Fruit fly (Drosophila melanogaster) whole organism, larva: ENCODE results near the gene Piezo.

ENCODE experiments used
- noc ChIP-seq: fragments of 200-800 bp; sonication (Bioruptor generic); optimal IDR thresholded peaks from 3 replicates; lab custom pipeline; 2019; ENCODE audit warnings: missing biosample characterization, mild to moderate bottlenecking, missing genetic modification characterization, moderate library complexity

Piezo gene

dm6 chr2L:8156682-8157081, 6.2 kb upstream of the Piezo start:
- peak; percentile 73 for TF ChIP-seq noc (tag; lab: Kevin White, UChicago)

- no peak for TF ChIP-seq noc (tag; lab: Kevin White, UChicago)
Observed at dm6 chr2L:8157166-8157565, 5.7 kb upstream of the Piezo start.

dm6 chr2L:8159498-8159897, 3.4 kb upstream of the Piezo start, which contains the start of the genes PAPLA1 and Rbsn-5:
Gene PAPLA1 (minus strand): TSS chr2L:8159638.
Gene Rbsn-5 (plus strand): TSS chr2L:8159832.
- TF ChIP-seq noc (tag; lab: Kevin White, UChicago): peak; percentile 93

- no peak for TF ChIP-seq noc (tag; lab: Kevin White, UChicago)
Observed at dm6 chr2L:8161994-8162306, 923 bp upstream of the Piezo start.

- peak; percentile 98 for TF ChIP-seq noc (tag; lab: Kevin White, UChicago)
Observed at dm6 chr2L:8162307-8163024, 407 bp upstream of the Piezo start, which contains the start of gene Acbp1. Gene Acbp1 (minus strand): TSS chr2L:8162452.

dm6 chr2L:8163588-8164166, 804 bp downstream of the Piezo start:
- TF ChIP-seq noc (tag; lab: Kevin White, UChicago): peak; percentile 65

dm6 chr2L:8164219-8164618, 1.3 kb downstream of the Piezo start:
- TF ChIP-seq noc (tag; lab: Kevin White, UChicago): no peak

dm6 chr2L:8165800-8166576, 3.1 kb downstream of the Piezo start:
- no peak for TF ChIP-seq noc (tag; lab: Kevin White, UChicago)

- no peak for TF ChIP-seq noc (tag; lab: Kevin White, UChicago)
Observed at dm6 chr2L:8168075-8168474, 5.2 kb downstream of the Piezo start.

dm6 chr2L:8170600-8171182, 7.8 kb downstream of the Piezo start:
- TF ChIP-seq noc (tag; lab: Kevin White, UChicago): no peak

dm6 chr2L:8171544-8171943, 8.7 kb downstream of the Piezo start:
- TF ChIP-seq noc (tag; lab: Kevin White, UChicago): no peak

- no peak for TF ChIP-seq noc (tag; lab: Kevin White, UChicago)
Observed at dm6 chr2L:8185008-8185407, 22.1 kb downstream of the Piezo start.

- TF ChIP-seq noc (tag; lab: Kevin White, UChicago): no peak
Observed at dm6 chr2L:8190681-8191080, 27.8 kb downstream of the Piezo start, which contains the start of gene CG34134. Gene CG34134 (minus strand): TSS chr2L:8190781.

- TF ChIP-seq noc (tag; lab: Kevin White, UChicago): no peak
Observed at dm6 chr2L:8195722-8196323, 33.0 kb downstream of the Piezo start.

dm6 chr2L:8196757-8197530, 34.1 kb downstream of the Piezo start, which contains the start of the genes CG8475 and CG8460:
Gene CG8475 (minus strand): TSS chr2L:8196918.
Gene CG8460 (plus strand): TSS chr2L:8197193.
- no peak for TF ChIP-seq noc (tag; lab: Kevin White, UChicago)
